Fruit fly (Drosophila melanogaster) whole organism, wandering third instar larva: ENCODE results near the gene CG5280.
A peak's percentile ranks its signal among the peaks of the same experiment; 100 is the strongest.

ENCODE experiments used
- CrebA ChIP-seq: fragments of 200-800 bp; sonication (Bioruptor generic); optimal IDR thresholded peaks from 2 replicates; lab custom pipeline; 2016; ENCODE audit warnings: missing biosample characterization, mild to moderate bottlenecking, missing genetic modification characterization, borderline replicate concordance
- Dfd ChIP-seq: fragments of >200 bp; optimal IDR thresholded peaks from 2 replicates; lab custom pipeline; 2017; ENCODE audit warnings: missing biosample characterization, missing genetic modification characterization
- Dif ChIP-seq: fragments of 200-275, 200-300 bp; sonication (Bioruptor generic); optimal IDR thresholded peaks from 2 replicates; lab custom pipeline; 2018; ENCODE audit warnings: missing biosample characterization, missing genetic modification characterization; ENCODE audit not compliant: partially characterized antibody
- Jra ChIP-seq: sonication (Bioruptor generic); optimal IDR thresholded peaks from 2 replicates; lab custom pipeline; 2016; ENCODE audit warnings: missing biosample characterization, missing genetic modification characterization
- Vsx2 ChIP-seq: fragments of 200-300, 225-300 bp; sonication (Bioruptor generic); optimal IDR thresholded peaks from 2 replicates; lab custom pipeline; 2018; ENCODE audit warnings: missing biosample characterization, missing genetic modification characterization; ENCODE audit not compliant: partially characterized antibody
- br ChIP-seq: fragments of 200-800 bp; sonication (Bioruptor generic); optimal IDR thresholded peaks from 2 replicates; lab custom pipeline; 2016; ENCODE audit warnings: missing biosample characterization, missing genetic modification characterization
- brk ChIP-seq: fragments of 200-800 bp; sonication (Bioruptor generic); optimal IDR thresholded peaks from 2 replicates; lab custom pipeline; 2016; ENCODE audit warnings: missing biosample characterization, mild to moderate bottlenecking, missing genetic modification characterization
- dl ChIP-seq, 2 experiments: fragments of 175-275, 200-275 bp in 1 of 2; fragments of 200-275 bp in 1 of 2; sonication (Bioruptor generic); optimal IDR thresholded peaks; lab custom pipeline; 2018; ENCODE audit warnings: mild to moderate bottlenecking in 2 of 2, missing biosample characterization in 2 of 2, missing genetic modification characterization in 2 of 2, moderate library complexity in 2 of 2; ENCODE audit not compliant: partially characterized antibody in 2 of 2, insufficient read depth in 1 of 2
- ey ChIP-seq: fragments of 200-800 bp; sonication (Bioruptor generic); optimal IDR thresholded peaks from 2 replicates; lab custom pipeline; 2016; ENCODE audit warnings: missing biosample characterization, missing genetic modification characterization
- foxo ChIP-seq, 2 experiments: fragments of 200-800 bp; sonication (Bioruptor generic); optimal IDR thresholded peaks; 2 replicates in 1 of 2; 3 replicates in 1 of 2; lab custom pipeline; 2016 to 2017; ENCODE audit warnings: missing biosample characterization in 2 of 2, missing genetic modification characterization in 2 of 2
- h ChIP-seq: fragments of 200-800 bp; sonication (Bioruptor generic); optimal IDR thresholded peaks from 3 replicates; lab custom pipeline; 2016; ENCODE audit warnings: missing biosample characterization, mild to moderate bottlenecking, missing genetic modification characterization
- jim ChIP-seq: fragments of 175-275, 200-325 bp; sonication (Bioruptor generic); optimal IDR thresholded peaks from 2 replicates; lab custom pipeline; 2016; ENCODE audit warnings: missing biosample characterization, mild to moderate bottlenecking, missing genetic modification characterization
- pan ChIP-seq: fragments of >200 bp; optimal IDR thresholded peaks from 2 replicates; lab custom pipeline; 2017
- rgr ChIP-seq: fragments of 200-800 bp; sonication (Bioruptor generic); optimal IDR thresholded peaks from 3 replicates; lab custom pipeline; 2016; ENCODE audit warnings: missing biosample characterization, mild to moderate bottlenecking, missing genetic modification characterization
- sage ChIP-seq: fragments of 200-800 bp; sonication (Bioruptor generic); optimal IDR thresholded peaks from 2 replicates; lab custom pipeline; 2016; ENCODE audit warnings: missing biosample characterization, mild to moderate bottlenecking, missing genetic modification characterization
- tai ChIP-seq: sonication (Bioruptor generic); optimal IDR thresholded peaks from 2 replicates; lab custom pipeline; 2016; ENCODE audit warnings: missing biosample characterization, missing genetic modification characterization

The CG5280 gene

dm6 chr3L:8949823-8950222 lies 40.2 kb downstream of the CG5280 start:
- TF ChIP-seq foxo (GFP tag; optimal IDR thresholded peaks at IDR 0.05; lab: Kevin White, UChicago) (no peak), Dfd (peak; percentile 57)
- TF ChIP-seq, all 38 proteins: peak for 1

- no peak for TF ChIP-seq dl (GFP tag; optimal IDR thresholded peaks at IDR 0.05; lab: Kevin White, UChicago; ENCODE audit: insufficient read depth in 1 of 2, partially characterized antibody in 2 of 2)
- TF ChIP-seq tai (GFP tag; lab: Kevin White, UChicago): no peak
- no peak for TF ChIP-seq ey
- no peak for TF ChIP-seq pan (lab: Kevin White, UChicago)
- TF ChIP-seq jim (GFP tag; lab: Kevin White, UChicago): no peak
- no peak for TF ChIP-seq Dif
- no peak for TF ChIP-seq sage (GFP tag; lab: Kevin White, UChicago)
- TF ChIP-seq h (GFP tag; lab: Kevin White, UChicago): no peak
- TF ChIP-seq br (GFP tag; lab: Kevin White, UChicago): no peak
- TF ChIP-seq brk (GFP tag; lab: Kevin White, UChicago): no peak
- TF ChIP-seq, all 38 proteins: peak for 0
Observed at dm6 chr3L:8947848-8948494, 42.1 kb downstream of the CG5280 start.

DNA sequence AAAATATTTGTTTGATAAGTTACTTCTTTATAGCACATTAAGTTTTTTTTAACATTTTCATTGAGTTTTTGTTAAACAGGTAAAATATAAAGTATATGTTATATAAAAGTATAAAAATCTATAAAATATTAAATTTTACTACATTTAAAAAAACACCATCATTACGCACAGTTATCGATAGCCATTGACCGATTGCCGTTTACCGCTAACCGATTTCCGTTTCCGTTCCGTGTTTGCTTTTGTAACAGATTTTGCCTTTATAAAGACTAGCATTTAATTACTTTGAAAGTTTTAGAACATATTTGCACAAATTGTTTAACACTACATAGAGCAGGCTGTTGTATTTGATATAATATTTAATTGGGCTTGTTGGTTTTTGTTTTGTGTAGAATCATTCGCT lies 50.4 kb downstream of the CG5280 start:
- TF ChIP-seq Vsx2 (GFP tag; lab: Kevin White, UChicago) (no peak), CrebA (no peak), Jra (no peak), rgr (GFP tag; lab: Kevin White, UChicago) (no peak), ey (no peak)
